Worm (Caenorhabditis elegans) whole organism, early embryonic: Measurements from ENCODE around the gene F55G1.7.

Experiments
- B0310.2 ChIP-seq: sonication (generic microtip); optimal IDR thresholded peaks from 2 replicates; lab custom pipeline; 2016; ENCODE audit warnings: mild to moderate bottlenecking, missing genetic modification characterization, missing compliant biosample characterization
- F13C5.2 ChIP-seq: sonication (generic microtip); optimal IDR thresholded peaks from 2 replicates; lab custom pipeline; 2017; ENCODE audit warnings: mild to moderate bottlenecking, missing genetic modification characterization, inconsistent platforms, missing compliant biosample characterization
- aly-1 ChIP-seq: sonication (generic microtip); optimal IDR thresholded peaks from 2 replicates; lab custom pipeline; 2016; ENCODE audit warnings: missing genetic modification characterization, missing compliant biosample characterization
- ama-1 ChIP-seq: fragments of 150-350 bp; optimal IDR thresholded peaks from 2 replicates; lab custom pipeline; 2014
- ceh-36 ChIP-seq: sonication (generic microtip); optimal IDR thresholded peaks from 2 replicates; lab custom pipeline; 2016; ENCODE audit warnings: missing genetic modification characterization, inconsistent platforms, missing compliant biosample characterization
- ets-7 ChIP-seq: sonication (generic microtip); optimal IDR thresholded peaks from 2 replicates; lab custom pipeline; 2016; ENCODE audit warnings: missing genotype, missing genetic modification characterization, missing compliant biosample characterization
- hmbx-1 ChIP-seq: sonication (generic microtip); optimal IDR thresholded peaks from 2 replicates; lab custom pipeline; 2016; ENCODE audit warnings: mild to moderate bottlenecking, missing genetic modification characterization, missing compliant biosample characterization
- hmg-4 ChIP-seq: fragments of 200-800 bp; sonication (Bioruptor generic); optimal IDR thresholded peaks from 2 replicates; lab custom pipeline; 2018; ENCODE audit warnings: mild to moderate bottlenecking, missing genetic modification characterization, missing compliant biosample characterization
- hnd-1 ChIP-seq: sonication (generic microtip); optimal IDR thresholded peaks from 2 replicates; lab custom pipeline; 2016; ENCODE audit warnings: missing genetic modification characterization, missing compliant biosample characterization
- pes-1 ChIP-seq: fragments of 200-800 bp; sonication (Bioruptor generic); IDR thresholded peaks from 2 replicates; pipeline ENCODE4 v1.3.6; 2022; ENCODE audit warnings: missing genetic modification reagents, missing genetic modification characterization, missing compliant biosample characterization
- scrt-1 ChIP-seq: fragments of 200-800 bp; sonication (Bioruptor generic); IDR thresholded peaks from 2 replicates; pipeline ENCODE4 v1.3.6; 2022; ENCODE audit warnings: missing genetic modification characterization, missing compliant biosample characterization
- sea-1 ChIP-seq: fragments of 200-800 bp; sonication (Bioruptor generic); conservative IDR thresholded peaks from 2 replicates; pipeline ENCODE4 v1.3.6; 2022; ENCODE audit warnings: missing genetic modification characterization, missing compliant biosample characterization
- tbx-11 ChIP-seq: fragments of 200-800 bp; sonication (Bioruptor generic); IDR thresholded peaks from 2 replicates; pipeline ENCODE4 v1.3.6; 2022; ENCODE audit warnings: missing genetic modification characterization, missing compliant biosample characterization
- tra-4 ChIP-seq: sonication (generic microtip); optimal IDR thresholded peaks from 2 replicates; lab custom pipeline; 2017; ENCODE audit warnings: missing genetic modification characterization, missing compliant biosample characterization

DNA sequence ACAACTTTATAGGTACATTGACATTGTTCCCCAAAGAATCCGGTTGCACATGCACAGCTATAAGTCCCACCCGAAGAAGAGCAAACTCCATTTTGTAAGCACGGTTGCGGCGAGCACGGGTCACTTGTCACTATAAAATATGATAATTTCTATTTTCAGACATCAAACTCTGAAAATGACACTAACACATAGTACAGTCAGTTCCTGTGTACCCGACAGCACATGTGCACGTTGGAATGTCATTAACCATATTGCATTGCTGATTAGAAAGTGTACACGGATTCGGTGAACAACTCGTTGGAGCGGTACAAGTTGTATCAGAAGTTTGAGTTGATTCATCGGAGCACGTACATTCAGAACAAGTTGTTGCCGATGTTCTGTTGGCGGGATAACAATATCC lies 27.6 kb upstream of the F55G1.7 start:
- TF ChIP-seq ama-1 (lab: Kevin White, UChicago) (no peak), hmbx-1 (no peak), scrt-1 (GFP tag; lab: Robert Waterston, UW) (no peak), aly-1 (tag; lab: Kevin White, UChicago) (no peak), sea-1 (GFP tag; lab: Robert Waterston, UW) (no peak), hnd-1 (tag; lab: Kevin White, UChicago) (no peak), ceh-36 (no peak), ets-7 (tag; lab: Kevin White, UChicago) (no peak), F13C5.2 (tag; lab: Kevin White, UChicago) (no peak), tra-4 (tag; lab: Kevin White, UChicago) (no peak), hmg-4 (GFP tag; lab: Kevin White, UChicago) (no peak), tbx-11 (GFP tag; lab: Robert Waterston, UW) (no peak), pes-1 (GFP tag; lab: Robert Waterston, UW) (no peak), B0310.2 (tag; lab: Kevin White, UChicago) (no peak)
